Fruit fly (Drosophila melanogaster): Measurements from ENCODE around the gene VhaPPA1-1.
A peak's percentile ranks its signal among the peaks of the same experiment; 100 is the strongest.

- TF ChIP-seq svp (GFP tag) (no peak), dsx (GFP tag; optimal IDR thresholded peaks at IDR 0.05; ENCODE audit: poor library complexity, severe bottlenecking) (peak; percentile 25), Smox (GFP tag; optimal IDR thresholded peaks at IDR 0.05) (no peak), CG6808 (GFP tag; optimal IDR thresholded peaks at IDR 0.05) (peak; percentile 43), ss (GFP tag; optimal IDR thresholded peaks at IDR 0.05) (peak; percentile 38 to 59), CG16779 (tag; optimal IDR thresholded peaks at IDR 0.05) (no peak), CG11762 (GFP tag; optimal IDR thresholded peaks at IDR 0.05; ENCODE audit: insufficient read depth) (no peak), Ets21C (GFP tag; optimal IDR thresholded peaks at IDR 0.05) (no peak)
Observed at dm6 chr3R:14852610-14853009, 51.3 kb downstream of the VhaPPA1-1 start.

Measured in whole organism, prepupa.